Worm (Caenorhabditis elegans): ENCODE measurements around the gene snr-3.

ce11 chrII:6524501-6524977, 35.0 kb upstream of the snr-3 start, which contains the start of gene C56E6.2:
- TF ChIP-seq T22C8.4 (GFP tag; IDR thresholded peaks at IDR 0.05), result no peak
- TF ChIP-seq ztf-23 (GFP tag; IDR thresholded peaks at IDR 0.05), result no peak
- no peak for TF ChIP-seq tab-1 (GFP tag; IDR thresholded peaks at IDR 0.05)
- no peak for TF ChIP-seq flt-1 (GFP tag; IDR thresholded peaks at IDR 0.05)

Measured in whole organism, midembryonic.